Worm (Caenorhabditis elegans): ENCODE results near the gene H05C05.2.

Gene H05C05.2

ce11 chrIII:2966462-2966861, 1.0 kb upstream of the H05C05.2 start:
- TF ChIP-seq mcd-1 (GFP tag; IDR thresholded peaks at IDR 0.05) = peak; percentile 97
- no peak for TF ChIP-seq aptf-3 (GFP tag; IDR thresholded peaks at IDR 0.05)
- TF ChIP-seq efl-1 (GFP tag; optimal IDR thresholded peaks at IDR 0.05) = peak; percentile 57
- no peak for TF ChIP-seq bed-2 (GFP tag; IDR thresholded peaks at IDR 0.05)
- TF ChIP-seq lag-1 (GFP tag; IDR thresholded peaks at IDR 0.05) = no peak
- peak; percentile 76 for TF ChIP-seq zfh-2 (GFP tag; conservative IDR thresholded peaks at IDR 0.05)
- 0 out of 2 replicates have a peak, but pooled peaks have one; percentile 24 for TF ChIP-seq ceh-91 (GFP tag; IDR thresholded peaks at IDR 0.05)
- peak; percentile 11 for TF ChIP-seq snpc-3.4 (tag; optimal IDR thresholded peaks at IDR 0.05)
- no peak for TF ChIP-seq Y67H2A.10 (GFP tag; conservative IDR thresholded peaks at IDR 0.05)
- peak; percentile 20 for TF ChIP-seq dpl-1 (GFP tag; optimal IDR thresholded peaks at IDR 0.05)
- no peak for TF ChIP-seq bed-1 (GFP tag; IDR thresholded peaks at IDR 0.05)
- no peak for TF ChIP-seq nfya-2 (GFP tag; IDR thresholded peaks at IDR 0.05)
- TF ChIP-seq tbp1 (GFP tag; optimal IDR thresholded peaks at IDR 0.05) = peak; percentile 51
- TF ChIP-seq egl-44 (GFP tag; IDR thresholded peaks at IDR 0.05) = peak; percentile 37; the same call in 1 of the 2 replicates
- TF ChIP-seq rcor-1 (GFP tag; IDR thresholded peaks at IDR 0.05) = no peak; the same call in 1 of the 2 replicates
- TF ChIP-seq nhr-80 (tag; optimal IDR thresholded peaks at IDR 0.05) = peak; percentile 36
- peak; percentile 90 for TF ChIP-seq nfyb-1 (GFP tag; IDR thresholded peaks at IDR 0.05)
- TF ChIP-seq lin-54 (GFP tag; optimal IDR thresholded peaks at IDR 0.05) = peak; percentile 81
- TF ChIP-seq madf-6 (GFP tag; IDR thresholded peaks at IDR 0.05) = peak; percentile 25; the same call in 1 of the 2 replicates
- peak in 1 of 3 experiments; percentile 72 for TF ChIP-seq lin-35 (GFP tag; optimal IDR thresholded peaks at IDR 0.05)
- 0 out of 2 replicates have a peak, but pooled peaks have one; percentile 14 for TF ChIP-seq egrh-3 (GFP tag; IDR thresholded peaks at IDR 0.05)
- TF ChIP-seq K12H6.12 (tag; optimal IDR thresholded peaks at IDR 0.05) = peak; percentile 10
- peak; percentile 23 for TF ChIP-seq ztf-18 (tag; optimal IDR thresholded peaks at IDR 0.05)
- TF ChIP-seq pbrm-1 (GFP tag; IDR thresholded peaks at IDR 0.05) = peak; percentile 65
- no peak for TF ChIP-seq Y79H2A.3 (GFP tag; conservative IDR thresholded peaks at IDR 0.05)
- TF ChIP-seq lsl-1 (GFP tag; optimal IDR thresholded peaks at IDR 0.05) = peak; percentile 19
- 0 out of 2 replicates have a peak, but pooled peaks have one; percentile 26 for TF ChIP-seq lir-1 (GFP tag; conservative IDR thresholded peaks at IDR 0.05)
- peak; percentile 56; the same call in 1 of the 2 replicates for TF ChIP-seq C06A6.2 (GFP tag; conservative IDR thresholded peaks at IDR 0.05)
- peak; percentile 14 for TF ChIP-seq snpc-1.3 (tag; optimal IDR thresholded peaks at IDR 0.05; ENCODE audit: insufficient read depth)
- peak; percentile 32 for TF ChIP-seq ztf-26 (tag; optimal IDR thresholded peaks at IDR 0.05)
- no peak for TF ChIP-seq snpc-4 (GFP tag; optimal IDR thresholded peaks at IDR 0.05)
- no peak for TF ChIP-seq snpc-4 (tag; optimal IDR thresholded peaks at IDR 0.05)
- TF ChIP-seq hrde-1 (tag; optimal IDR thresholded peaks at IDR 0.05; ENCODE audit: borderline replicate concordance) = no peak
- TF ChIP-seq ztf-6 (GFP tag; IDR thresholded peaks at IDR 0.05) = no peak
- TF ChIP-seq attf-5 (GFP tag; optimal IDR thresholded peaks at IDR 0.05) = peak; percentile 98
- TF ChIP-seq K11D2.4 (GFP tag; IDR thresholded peaks at IDR 0.05) = 0 out of 2 replicates have a peak, but pooled peaks have one; percentile 47
- peak; percentile 2 for TF ChIP-seq F23B12.7 (tag; optimal IDR thresholded peaks at IDR 0.05; ENCODE audit: insufficient read depth)
- peak; percentile 83 for TF ChIP-seq hmg-1.2 (GFP tag; IDR thresholded peaks at IDR 0.05)
- TF ChIP-seq athp-1 (tag; optimal IDR thresholded peaks at IDR 0.05) = peak; percentile 51
- TF ChIP-seq cebp-1 (GFP tag; IDR thresholded peaks at IDR 0.05) = no peak
- peak; percentile 77 for TF ChIP-seq cebp-1 (tag; optimal IDR thresholded peaks at IDR 0.05)
- TF ChIP-seq unc-62 (GFP tag; optimal IDR thresholded peaks at IDR 0.05) = no peak
- TF ChIP-seq T26A5.8 (tag; optimal IDR thresholded peaks at IDR 0.05) = no peak
- peak; percentile 75 for TF ChIP-seq dox-1 (GFP tag; IDR thresholded peaks at IDR 0.05)
- TF ChIP-seq madf-3 (GFP tag; IDR thresholded peaks at IDR 0.05) = no peak
- no peak for TF ChIP-seq ceh-40 (GFP tag; IDR thresholded peaks at IDR 0.05)
- TF ChIP-seq madf-10 (tag; optimal IDR thresholded peaks at IDR 0.05) = peak; percentile 4
- TF ChIP-seq F33H1.4 (GFP tag; IDR thresholded peaks at IDR 0.05) = peak; percentile 35
- peak; percentile 42 for TF ChIP-seq ceh-27 (GFP tag; optimal IDR thresholded peaks at IDR 0.05)

Measured in whole organism, young adult.